Worm (Caenorhabditis elegans): Measurements from ENCODE around the gene fbxl-3.

fbxl-3 gene

DNA sequence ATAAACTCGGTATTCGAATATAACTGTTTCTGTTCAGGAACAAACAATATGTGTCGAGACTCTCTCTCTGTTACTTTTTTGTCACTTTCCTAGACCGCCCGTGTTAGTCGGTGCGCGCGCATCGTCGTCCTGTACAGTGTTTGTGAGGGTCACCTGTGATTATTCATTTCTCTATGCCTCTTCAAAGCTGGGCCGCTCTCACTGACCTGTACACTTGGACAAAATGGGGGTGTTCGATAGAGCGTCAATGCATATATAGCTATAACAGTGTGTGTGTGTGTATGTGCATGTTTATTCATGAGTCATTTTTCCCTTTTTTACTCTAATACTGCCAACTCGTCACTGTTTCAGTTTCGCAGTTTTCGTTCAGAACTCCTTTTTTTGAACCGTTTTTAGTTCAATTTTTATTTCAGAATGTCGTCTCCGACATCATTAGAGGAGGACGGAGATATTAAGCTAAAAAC, 19.1 kb downstream of the fbxl-3 start, which contains the start of gene pkc-3 (continued):
- TF ChIP-seq attf-6 (GFP tag; IDR thresholded peaks at IDR 0.05) (peak; percentile 45; the same call in 1 of the 2 replicates), nfya-1 (tag; optimal IDR thresholded peaks at IDR 0.05; ENCODE audit: borderline replicate concordance, insufficient read depth) (no peak), bed-1 (GFP tag; IDR thresholded peaks at IDR 0.05) (no peak), T26A5.8 (tag; optimal IDR thresholded peaks at IDR 0.05) (no peak), repo-1 (tag; optimal IDR thresholded peaks at IDR 0.05) (peak; percentile 79), mcd-1 (GFP tag; IDR thresholded peaks at IDR 0.05) (peak; percentile 47; the same call in 1 of the 2 replicates), F22D6.2 (tag; optimal IDR thresholded peaks at IDR 0.05) (peak; percentile 37), nhr-27 (tag; optimal IDR thresholded peaks at IDR 0.05) (no peak)

DNA sequence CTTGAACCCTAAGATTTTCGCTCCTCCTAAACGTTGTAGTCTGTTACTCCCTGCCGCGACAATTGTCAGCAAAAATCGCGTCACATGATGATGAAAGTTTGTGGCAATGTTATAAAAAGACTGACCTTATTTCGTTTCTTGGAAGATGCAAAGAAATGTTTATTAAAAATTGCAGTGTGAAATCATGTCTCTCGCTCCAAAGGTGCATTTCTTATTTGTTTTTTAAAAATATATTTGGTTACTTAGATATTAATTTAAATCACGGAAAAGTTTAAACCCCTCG, 20.5 kb downstream of the fbxl-3 start:
- peak; percentile 16 for TF ChIP-seq nhr-80 (tag; optimal IDR thresholded peaks at IDR 0.05)
- TF ChIP-seq nhr-27 (tag; optimal IDR thresholded peaks at IDR 0.05) = no peak
- TF ChIP-seq let-607 (tag; optimal IDR thresholded peaks at IDR 0.05) = peak in 1 of 2 experiments; percentile 5
- 0 out of 2 replicates have a peak, but pooled peaks have one; percentile 29 for TF ChIP-seq lin-26 (GFP tag; IDR thresholded peaks at IDR 0.05)

DNA sequence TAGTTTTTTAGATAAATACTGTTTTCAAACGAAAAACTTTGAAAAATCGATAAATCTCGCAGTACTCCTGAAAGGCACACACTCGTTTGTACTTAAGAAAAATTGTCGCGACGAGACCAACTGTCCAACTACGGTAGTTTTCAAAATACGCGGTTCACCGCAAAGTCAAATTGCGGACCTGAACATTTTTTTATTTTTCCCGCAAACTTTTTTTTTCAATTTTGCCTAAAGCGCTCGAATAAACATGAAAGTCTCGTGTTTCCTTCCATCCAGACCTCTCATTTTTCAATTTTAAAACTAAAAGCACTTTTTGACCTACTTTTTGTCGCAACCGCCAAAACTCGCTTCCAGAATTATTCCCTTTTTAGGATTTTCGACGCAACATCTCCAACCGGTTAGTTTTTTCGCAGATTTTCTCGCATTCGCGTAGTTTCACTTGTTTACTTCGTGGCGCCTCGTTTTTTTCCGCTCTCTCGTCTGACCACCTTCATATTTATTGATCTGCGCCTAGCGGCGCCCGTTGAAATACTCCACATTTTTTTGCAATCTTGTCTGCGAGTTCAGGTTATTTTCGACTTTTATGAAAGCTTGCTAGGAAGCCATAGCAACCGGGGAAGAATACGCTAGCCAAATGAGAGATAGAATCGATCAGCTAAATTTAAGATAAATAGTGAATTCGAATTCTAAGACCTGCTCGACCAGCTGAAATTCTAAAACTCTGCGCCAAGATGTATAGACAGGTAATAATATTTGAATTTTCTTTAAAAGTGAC, 21.0 kb downstream of the fbxl-3 start, which contains the start of gene prdx-2:
prdx-2 (plus strand) TSS at position 729 of the 772 bp plus-strand sequence.
- TF ChIP-seq gei-17 (GFP tag; optimal IDR thresholded peaks at IDR 0.05) = no peak
- TF ChIP-seq sea-2 (GFP tag; IDR thresholded peaks at IDR 0.05) = no peak
- TF ChIP-seq mcd-1 (GFP tag; IDR thresholded peaks at IDR 0.05) = peak; percentile 40; the same call in 1 of the 2 replicates
- TF ChIP-seq pha-4 (tag; optimal IDR thresholded peaks at IDR 0.05) = no peak
- no peak for TF ChIP-seq dpff-1 (tag; optimal IDR thresholded peaks at IDR 0.05)
- TF ChIP-seq ceh-100 (GFP tag; IDR thresholded peaks at IDR 0.05) = no peak
- TF ChIP-seq B0019.2 (GFP tag; conservative IDR thresholded peaks at IDR 0.05) = peak; percentile 73
- no peak for TF ChIP-seq hlh-26 (GFP tag; conservative IDR thresholded peaks at IDR 0.05)
- peak; percentile 37; the same call in 1 of the 2 replicates for TF ChIP-seq aptf-2 (GFP tag; conservative IDR thresholded peaks at IDR 0.05)
- TF ChIP-seq rec-8 (tag; optimal IDR thresholded peaks at IDR 0.05) = no peak
- TF ChIP-seq xnd-1 (tag; optimal IDR thresholded peaks at IDR 0.05) = peak; percentile 84
- 0 out of 2 replicates have a peak, but pooled peaks have one; percentile 4 for TF ChIP-seq ztf-28 (GFP tag; IDR thresholded peaks at IDR 0.05)
- peak; percentile 87 for TF ChIP-seq efl-1 (GFP tag; optimal IDR thresholded peaks at IDR 0.05)
- TF ChIP-seq B0035.1 (tag; optimal IDR thresholded peaks at IDR 0.05) = no peak
- no peak for TF ChIP-seq mes-4 (tag; optimal IDR thresholded peaks at IDR 0.05)
- no peak for TF ChIP-seq attf-5 (GFP tag; optimal IDR thresholded peaks at IDR 0.05)
- TF ChIP-seq Y67H2A.10 (GFP tag; conservative IDR thresholded peaks at IDR 0.05) = no peak
- peak; percentile 37 for TF ChIP-seq unc-130 (GFP tag; optimal IDR thresholded peaks at IDR 0.05)
- TF ChIP-seq Y53G8AR.9 (GFP tag; conservative IDR thresholded peaks at IDR 0.05) = no peak
- peak; percentile 89 for TF ChIP-seq madf-8 (GFP tag; conservative IDR thresholded peaks at IDR 0.05)
- TF ChIP-seq cebp-2 (GFP tag; IDR thresholded peaks at IDR 0.05) = no peak
- TF ChIP-seq hsf-1 (GFP tag; IDR thresholded peaks at IDR 0.05) = peak; percentile 74
- peak; percentile 77 for TF ChIP-seq dpl-1 (GFP tag; optimal IDR thresholded peaks at IDR 0.05)
- TF ChIP-seq ztf-3 (GFP tag; optimal IDR thresholded peaks at IDR 0.05) = no peak
- TF ChIP-seq ztf-22 (GFP tag; optimal IDR thresholded peaks at IDR 0.05) = no peak
- no peak for TF ChIP-seq F39B2.1 (GFP tag; IDR thresholded peaks at IDR 0.05)
- no peak for TF ChIP-seq lin-35 (GFP tag; optimal IDR thresholded peaks at IDR 0.05)
- peak; percentile 75 for TF ChIP-seq C17E4.6 (GFP tag; IDR thresholded peaks at IDR 0.05)
- no peak for TF ChIP-seq F57A8.1 (GFP tag; optimal IDR thresholded peaks at IDR 0.05)
- no peak for TF ChIP-seq F57C9.4 (tag; optimal IDR thresholded peaks at IDR 0.05)
- TF ChIP-seq ZK185.1 (tag; optimal IDR thresholded peaks at IDR 0.05; ENCODE audit: poor library complexity, severe bottlenecking) = no peak
- TF ChIP-seq egrh-3 (GFP tag; IDR thresholded peaks at IDR 0.05) = no peak
- TF ChIP-seq ets-4 (GFP tag; optimal IDR thresholded peaks at IDR 0.05) = no peak
- no peak for TF ChIP-seq snpc-1.3 (tag; optimal IDR thresholded peaks at IDR 0.05; ENCODE audit: insufficient read depth)

Measured in whole organism, young adult.